Worm (Caenorhabditis elegans) whole organism, L3 larva: Measurements from ENCODE around the gene acp-1.

Source experiments
- ZK546.5 ChIP-seq: sonication (generic microtip); optimal IDR thresholded peaks from 2 replicates; lab custom pipeline; 2017; ENCODE audit warnings: missing biosample characterization, missing genetic modification characterization
- ama-1 ChIP-seq: fragments of 150-350 bp; optimal IDR thresholded peaks from 2 replicates; lab custom pipeline; 2018
- ceh-9 ChIP-seq: sonication (generic microtip); optimal IDR thresholded peaks from 2 replicates; lab custom pipeline; 2018; ENCODE audit warnings: missing biosample characterization, missing genetic modification characterization
- daf-12 ChIP-seq: fragments of 150-350 bp; optimal IDR thresholded peaks from 2 replicates; lab custom pipeline; 2014; ENCODE audit warnings: missing biosample characterization, missing genetic modification reagents, missing genetic modification characterization
- elt-1 ChIP-seq: fragments of 150-350 bp; optimal IDR thresholded peaks from 2 replicates; lab custom pipeline; 2014; ENCODE audit warnings: missing biosample characterization, missing genetic modification characterization
- elt-2 ChIP-seq: sonication (generic microtip); optimal IDR thresholded peaks from 2 replicates; lab custom pipeline; 2016; ENCODE audit warnings: missing genetic modification reagents, mild to moderate bottlenecking, missing genetic modification characterization, missing compliant biosample characterization
- elt-3 ChIP-seq, 3 experiments: fragments of 150-350 bp in 1 of 3; sonication (generic microtip) in 2 of 3; optimal IDR thresholded peaks; 2 replicates in 2 of 3; 4 replicates in 1 of 3; lab custom pipeline; 2014 to 2017; ENCODE audit warnings: missing biosample characterization in 3 of 3, missing genetic modification characterization in 3 of 3
- eor-1 ChIP-seq, 2 experiments: fragments of 150-350 bp; optimal IDR thresholded peaks; 2 replicates each; lab custom pipeline; 2014 to 2018; ENCODE audit warnings: missing biosample characterization in 2 of 2, missing genetic modification characterization in 2 of 2
- fkh-10 ChIP-seq: sonication (generic microtip); optimal IDR thresholded peaks from 2 replicates; lab custom pipeline; 2017; ENCODE audit warnings: missing biosample characterization, missing genetic modification reagents, missing genetic modification characterization
- fkh-2 ChIP-seq: fragments of 150-350 bp; optimal IDR thresholded peaks from 2 replicates; lab custom pipeline; 2014; ENCODE audit warnings: missing biosample characterization, missing genetic modification reagents, missing genetic modification characterization
- hmg-11 ChIP-seq: sonication (generic microtip); optimal IDR thresholded peaks from 2 replicates; lab custom pipeline; 2016; ENCODE audit warnings: missing genetic modification characterization, missing compliant biosample characterization
- jun-1 ChIP-seq: fragments of 150-350 bp; optimal IDR thresholded peaks from 2 replicates; lab custom pipeline; 2014; ENCODE audit warnings: missing biosample characterization, missing genetic modification reagents, missing genetic modification characterization
- lin-15B ChIP-seq: fragments of 150-350 bp; optimal IDR thresholded peaks from 2 replicates; lab custom pipeline; 2014; ENCODE audit warnings: missing biosample characterization, missing genetic modification characterization
- lin-39 ChIP-seq: fragments of 150-350 bp; optimal IDR thresholded peaks from 2 replicates; lab custom pipeline; 2018; ENCODE audit warnings: missing biosample characterization, missing genetic modification reagents, missing genetic modification characterization
- lsy-12 ChIP-seq: sonication (generic microtip); optimal IDR thresholded peaks from 2 replicates; lab custom pipeline; 2016; ENCODE audit warnings: mild to moderate bottlenecking, missing genetic modification characterization, missing compliant biosample characterization
- mml-1 ChIP-seq: fragments of 150-350 bp; sonication (generic microtip); optimal IDR thresholded peaks from 3 replicates; lab custom pipeline; 2014; ENCODE audit warnings: missing biosample characterization, missing genetic modification characterization
- nfya-1 ChIP-seq: sonication (generic microtip); optimal IDR thresholded peaks from 2 replicates; lab custom pipeline; 2017; ENCODE audit warnings: missing genetic modification characterization, mild to moderate bottlenecking, missing compliant biosample characterization, antibody characterized with exemption, moderate library complexity; ENCODE audit not compliant: insufficient read depth
- nhr-12 ChIP-seq: fragments of 150-350 bp; optimal IDR thresholded peaks from 2 replicates; lab custom pipeline; 2014; ENCODE audit warnings: missing biosample characterization, missing genetic modification characterization
- nhr-23 ChIP-seq: fragments of 150-350 bp; optimal IDR thresholded peaks from 2 replicates; lab custom pipeline; 2014; ENCODE audit warnings: missing biosample characterization, missing genetic modification reagents, missing genetic modification characterization
- nhr-25 ChIP-seq: sonication (generic microtip); optimal IDR thresholded peaks from 2 replicates; lab custom pipeline; 2017; ENCODE audit warnings: missing biosample characterization, missing genetic modification characterization
- nhr-28 ChIP-seq: fragments of 150-350 bp; optimal IDR thresholded peaks from 2 replicates; lab custom pipeline; 2014; ENCODE audit warnings: missing biosample characterization, missing genetic modification characterization
- nhr-43 ChIP-seq: sonication (generic microtip); optimal IDR thresholded peaks from 2 replicates; lab custom pipeline; 2016; ENCODE audit warnings: mild to moderate bottlenecking, missing genetic modification characterization, missing compliant biosample characterization; ENCODE audit not compliant: poor library complexity, severe bottlenecking
- nhr-76 ChIP-seq: fragments of 150-350 bp; sonication (generic microtip); optimal IDR thresholded peaks from 5 replicates; lab custom pipeline; 2014; ENCODE audit warnings: missing biosample characterization, missing genetic modification characterization
- nhr-77 ChIP-seq: fragments of 150-350 bp; optimal IDR thresholded peaks from 2 replicates; lab custom pipeline; 2014; ENCODE audit warnings: missing biosample characterization, missing genetic modification characterization
- pha-4 ChIP-seq: fragments of 150-350 bp; optimal IDR thresholded peaks from 2 replicates; lab custom pipeline; 2014; ENCODE audit warnings: missing biosample characterization, missing genetic modification reagents, missing genetic modification characterization
- pqm-1 ChIP-seq: fragments of 150-350 bp; optimal IDR thresholded peaks from 2 replicates; lab custom pipeline; 2017; ENCODE audit warnings: missing biosample characterization, missing genetic modification characterization, inconsistent platforms
- sea-2 ChIP-seq: fragments of 150-350 bp; sonication (generic microtip); optimal IDR thresholded peaks from 4 replicates; lab custom pipeline; 2014; ENCODE audit warnings: missing biosample characterization, missing genetic modification reagents, missing genetic modification characterization
- skn-1 ChIP-seq: fragments of 150-350 bp; optimal IDR thresholded peaks from 2 replicates; lab custom pipeline; 2014; ENCODE audit warnings: missing biosample characterization, missing genetic modification characterization
- tbx-2 ChIP-seq: sonication (generic microtip); optimal IDR thresholded peaks from 2 replicates; lab custom pipeline; 2016; ENCODE audit warnings: mild to moderate bottlenecking, missing genetic modification characterization, missing compliant biosample characterization
- unc-39 ChIP-seq: sonication (generic microtip); optimal IDR thresholded peaks from 4 replicates; lab custom pipeline; 2017; ENCODE audit warnings: missing biosample characterization, missing genetic modification characterization
- zag-1 ChIP-seq: fragments of 150-350 bp; optimal IDR thresholded peaks from 2 replicates; lab custom pipeline; 2014; ENCODE audit warnings: missing biosample characterization, missing genetic modification characterization
- ztf-11 ChIP-seq: fragments of 150-350 bp; optimal IDR thresholded peaks from 2 replicates; lab custom pipeline; 2014; ENCODE audit warnings: missing biosample characterization, missing genetic modification characterization

Gene acp-1

ce11 chrX:3399917-3400316 is 14.7 kb upstream of the acp-1 start, which contains the start of gene cht-1:
cht-1 (minus strand) TSS chrX:3400017.
- no peak for TF ChIP-seq fkh-2 (tag; lab: Kevin White, UChicago)

DNA sequence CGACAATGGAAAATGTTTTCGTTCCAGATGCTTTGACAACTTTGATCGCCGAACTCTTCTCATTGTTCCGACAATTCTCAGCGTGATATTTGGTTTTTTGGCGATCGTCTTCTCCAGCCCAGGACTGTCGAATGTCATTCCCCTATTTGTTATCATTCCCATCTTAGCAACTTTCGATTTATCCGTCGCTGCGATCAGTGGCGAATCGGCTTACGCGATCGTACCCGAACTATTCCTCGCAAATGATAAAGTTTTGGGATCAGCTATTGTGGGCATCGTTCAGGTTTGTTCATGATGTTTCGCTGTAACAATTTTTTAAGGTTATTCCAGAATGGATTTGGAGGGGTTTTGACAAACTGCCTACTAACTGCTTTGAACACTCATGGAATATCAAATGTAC is 11.5 kb upstream of the acp-1 start:
- peak; percentile 75 for TF ChIP-seq elt-1 (tag; lab: Kevin White, UChicago)
- no peak for TF ChIP-seq unc-39 (tag; lab: Kevin White, UChicago)

- TF ChIP-seq elt-3 (tag; optimal IDR thresholded peaks at IDR 0.05; lab: Kevin White, UChicago), result no peak
- TF ChIP-seq nhr-12, result no peak
- TF ChIP-seq ceh-9 (tag; lab: Kevin White, UChicago), result no peak
- TF ChIP-seq pqm-1 (tag; lab: Kevin White, UChicago), result no peak
- TF ChIP-seq mml-1, result no peak
- TF ChIP-seq jun-1, result no peak
- TF ChIP-seq lin-39 (tag; lab: Kevin White, UChicago), result no peak
- TF ChIP-seq daf-12, result no peak
- TF ChIP-seq pha-4, result no peak
- no peak for TF ChIP-seq nhr-76 (tag; lab: Kevin White, UChicago)
- TF ChIP-seq tbx-2 (tag; lab: Kevin White, UChicago), result no peak
- TF ChIP-seq nhr-23 (tag; lab: Kevin White, UChicago), result no peak
- TF ChIP-seq elt-1 (tag; lab: Kevin White, UChicago), result no peak
- no peak for TF ChIP-seq hmg-11 (tag; lab: Kevin White, UChicago)
Measured at ce11 chrX:3393562-3393961, 8.3 kb upstream of the acp-1 start, which contains the start of gene slcf-2. slcf-2 (plus strand) TSS chrX:3393862.

ce11 chrX:3380167-3380566 is 5.1 kb downstream of the acp-1 start, which contains the start of gene ZK563.7:
ZK563.7 (plus strand) TSS chrX:3380467.
- no peak for TF ChIP-seq nhr-77 (tag; lab: Kevin White, UChicago)
- TF ChIP-seq pqm-1 (tag; lab: Kevin White, UChicago), result no peak
- no peak for TF ChIP-seq nhr-43 (tag; lab: Kevin White, UChicago)
- TF ChIP-seq nfya-1 (tag; lab: Kevin White, UChicago), result no peak
- TF ChIP-seq fkh-10 (GFP tag; lab: Kevin White, UChicago), result no peak
- no peak for TF ChIP-seq unc-39 (tag; lab: Kevin White, UChicago)
- TF ChIP-seq nhr-76 (tag; lab: Kevin White, UChicago), result no peak
- no peak for TF ChIP-seq ZK546.5
- TF ChIP-seq ztf-11 (tag; lab: Kevin White, UChicago), result no peak
- no peak for TF ChIP-seq lsy-12 (tag; lab: Kevin White, UChicago)

- no peak for TF ChIP-seq unc-39 (tag; lab: Kevin White, UChicago)
- no peak for TF ChIP-seq tbx-2 (tag; lab: Kevin White, UChicago)
- TF ChIP-seq elt-3 (tag; optimal IDR thresholded peaks at IDR 0.05; lab: Kevin White, UChicago), result no peak
- TF ChIP-seq nhr-25 (tag; lab: Kevin White, UChicago), result peak; percentile 11
- peak; percentile 59 for TF ChIP-seq hmg-11 (tag; lab: Kevin White, UChicago)
- TF ChIP-seq elt-2 (tag; lab: Kevin White, UChicago), result peak; percentile 9
- TF ChIP-seq nfya-1 (tag; lab: Kevin White, UChicago), result peak; percentile 22
- peak; percentile 11 for TF ChIP-seq nhr-23 (tag; lab: Kevin White, UChicago)
- TF ChIP-seq sea-2 (GFP tag; lab: Kevin White, UChicago), result no peak
- peak; percentile 23 for TF ChIP-seq lin-39 (tag; lab: Kevin White, UChicago)
- TF ChIP-seq pha-4, result peak; percentile 19
- no peak for TF ChIP-seq mml-1
- no peak for TF ChIP-seq zag-1
- TF ChIP-seq elt-1 (tag; lab: Kevin White, UChicago), result no peak
- peak; percentile 18 for TF ChIP-seq nhr-43 (tag; lab: Kevin White, UChicago)
- no peak for TF ChIP-seq skn-1 (tag; lab: Kevin White, UChicago)
- peak; percentile 1 for TF ChIP-seq lin-15B
- TF ChIP-seq ztf-11 (tag; lab: Kevin White, UChicago), result no peak
- no peak for TF ChIP-seq fkh-10 (GFP tag; lab: Kevin White, UChicago)
- TF ChIP-seq ama-1 (lab: Kevin White, UChicago), result no peak
- TF ChIP-seq, all 47 proteins: peak for 9
Measured at ce11 chrX:3379114-3379513, 6.1 kb downstream of the acp-1 start, which contains the start of gene sorf-1. sorf-1 (minus strand) TSS chrX:3379248.

DNA sequence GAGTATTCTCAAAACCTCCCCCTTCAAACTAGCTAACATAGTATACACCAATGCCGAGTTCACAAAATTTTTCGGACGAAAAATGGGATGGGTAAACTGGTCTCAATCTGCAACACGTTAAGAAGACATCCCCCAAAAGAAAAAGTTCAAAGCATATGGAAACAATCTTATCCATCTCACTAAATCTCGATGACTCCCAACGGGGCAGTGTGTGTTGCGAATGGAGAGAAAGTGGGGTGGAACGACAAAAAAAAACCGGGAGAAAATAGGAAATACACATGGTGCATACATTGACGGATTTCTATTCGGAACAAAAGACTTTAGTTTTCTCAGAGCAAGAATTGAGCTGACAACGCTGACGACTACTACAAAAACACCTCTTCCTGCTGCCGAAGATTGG is 9.9 kb downstream of the acp-1 start:
- TF ChIP-seq ceh-9 (tag; lab: Kevin White, UChicago) (no peak), eor-1 (tag; optimal IDR thresholded peaks at IDR 0.05; lab: Kevin White, UChicago) (no peak), nhr-28 (tag; lab: Kevin White, UChicago) (no peak)
- TF ChIP-seq, all 47 proteins: peak for 0
